Fruit fly (Drosophila melanogaster): ENCODE results near the gene MED6.

MED6 gene

DNA sequence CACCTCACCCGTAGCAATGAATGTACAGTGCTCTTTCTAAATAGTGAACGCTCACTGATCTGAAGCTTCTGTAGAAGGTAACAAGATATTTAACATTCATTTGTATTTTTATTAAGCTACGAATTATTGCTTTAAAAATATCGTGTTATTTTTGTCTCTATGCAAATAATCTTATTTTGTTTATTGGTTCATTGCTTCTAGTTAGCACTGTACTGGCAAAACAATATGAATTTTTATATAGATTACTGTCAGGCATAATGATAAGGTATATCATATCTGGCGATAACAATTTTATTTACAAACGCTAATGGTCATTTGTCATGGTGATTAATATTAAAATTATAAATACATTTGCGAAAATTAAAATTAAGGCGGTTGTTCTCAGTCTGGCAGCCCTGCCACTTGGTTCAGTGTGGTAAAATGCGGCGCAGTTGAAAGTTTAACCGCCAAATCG is 2.8 kb upstream of the MED6 start, which contains the start of gene CG9471 (continued):
- peak; percentile 86 for TF ChIP-seq eyg (GFP tag; optimal IDR thresholded peaks at IDR 0.05)
- peak; percentile 87 for TF ChIP-seq CG6272 (GFP tag; IDR thresholded peaks at IDR 0.05)
- TF ChIP-seq crp (GFP tag; optimal IDR thresholded peaks at IDR 0.05): peak in 1 of 2 experiments; percentile 38
- TF ChIP-seq trem (tag; optimal IDR thresholded peaks at IDR 0.05): peak; percentile 90
- TF ChIP-seq CG6654 (GFP tag; optimal IDR thresholded peaks at IDR 0.05): peak; percentile 78
- peak; percentile 88 for TF ChIP-seq mirr (GFP tag; optimal IDR thresholded peaks at IDR 0.05)
- TF ChIP-seq wek (GFP tag; optimal IDR thresholded peaks at IDR 0.05): peak; percentile 73
- peak; percentile 62 for TF ChIP-seq Jarid2 (GFP tag; optimal IDR thresholded peaks at IDR 0.05)
- TF ChIP-seq dysf (GFP tag; IDR thresholded peaks at IDR 0.05): peak; percentile 94
- peak; percentile 90 for TF ChIP-seq ap (GFP tag; IDR thresholded peaks at IDR 0.05)
- peak; percentile 25; the same call in 1 of the 2 replicates for TF ChIP-seq Dip2 (GFP tag; IDR thresholded peaks at IDR 0.05)
- peak; percentile 16 for TF ChIP-seq CG17186 (GFP tag; optimal IDR thresholded peaks at IDR 0.05)
- peak; percentile 81 for TF ChIP-seq dati (GFP tag; IDR thresholded peaks at IDR 0.05)
- peak; percentile 3 for TF ChIP-seq p53 (GFP tag; optimal IDR thresholded peaks at IDR 0.05)
- peak; percentile 93 for TF ChIP-seq chm (GFP tag; IDR thresholded peaks at IDR 0.05)
- TF ChIP-seq CG8924 (tag; optimal IDR thresholded peaks at IDR 0.05): peak; percentile 93
- peak; percentile 26 for TF ChIP-seq MESR4 (GFP tag; optimal IDR thresholded peaks at IDR 0.05)
- peak; percentile 82 for TF ChIP-seq vfl (GFP tag; optimal IDR thresholded peaks at IDR 0.05)
- TF ChIP-seq MTF-1 (GFP tag; optimal IDR thresholded peaks at IDR 0.05; ENCODE audit: borderline replicate concordance): peak; percentile 64
- peak; percentile 90 for TF ChIP-seq Dek (tag; optimal IDR thresholded peaks at IDR 0.05)
- TF ChIP-seq CG2889 (GFP tag; IDR thresholded peaks at IDR 0.05): peak; percentile 89
- peak; percentile 85 for TF ChIP-seq sens-2 (GFP tag; IDR thresholded peaks at IDR 0.05)
- TF ChIP-seq zfh2 (GFP tag; optimal IDR thresholded peaks at IDR 0.05): peak; percentile 85
- TF ChIP-seq slp2 (GFP tag; optimal IDR thresholded peaks at IDR 0.05): peak; percentile 89
- TF ChIP-seq nerfin-1 (tag; optimal IDR thresholded peaks at IDR 0.05): peak; percentile 80
- peak; percentile 33 for TF ChIP-seq stwl (tag; optimal IDR thresholded peaks at IDR 0.05)
- TF ChIP-seq NfI (GFP tag; optimal IDR thresholded peaks at IDR 0.05): peak; percentile 91
- TF ChIP-seq CG7372 (GFP tag; IDR thresholded peaks at IDR 0.05): peak; percentile 92
- peak; percentile 7 for TF ChIP-seq sima (GFP tag; optimal IDR thresholded peaks at IDR 0.05)
- peak; percentile 93 for TF ChIP-seq Hand (GFP tag; optimal IDR thresholded peaks at IDR 0.05)
- TF ChIP-seq cato (GFP tag; optimal IDR thresholded peaks at IDR 0.05; ENCODE audit: borderline replicate concordance): peak; percentile 83
- TF ChIP-seq CG4360 (GFP tag; IDR thresholded peaks at IDR 0.05): peak; percentile 61
- peak; percentile 98 for TF ChIP-seq sens (GFP tag)
- TF ChIP-seq CG8359 (GFP tag; optimal IDR thresholded peaks at IDR 0.05; ENCODE audit: borderline replicate concordance): peak; percentile 14
- peak; percentile 92 for TF ChIP-seq CG11695 (GFP tag; IDR thresholded peaks at IDR 0.05)
- peak; percentile 95 for TF ChIP-seq mam (GFP tag; optimal IDR thresholded peaks at IDR 0.05)
- TF ChIP-seq emc (GFP tag; optimal IDR thresholded peaks at IDR 0.05): peak; percentile 70
- peak; percentile 85; the same call in 2 of the 3 replicates for TF ChIP-seq otp (GFP tag; IDR thresholded peaks at IDR 0.05)
- peak; percentile 87 for TF ChIP-seq CG15601 (tag; optimal IDR thresholded peaks at IDR 0.05)
- peak; percentile 80 for TF ChIP-seq CG1529 (GFP tag; optimal IDR thresholded peaks at IDR 0.05)
- no peak for TF ChIP-seq cg (GFP tag; optimal IDR thresholded peaks at IDR 0.05)
- peak; percentile 92 for TF ChIP-seq E2f2 (GFP tag; IDR thresholded peaks at IDR 0.05)
- peak; percentile 88 for TF ChIP-seq Nf-YA (GFP tag; IDR thresholded peaks at IDR 0.05)
- TF ChIP-seq pho (GFP tag; optimal IDR thresholded peaks at IDR 0.05): peak; percentile 87
- TF ChIP-seq crc (GFP tag; optimal IDR thresholded peaks at IDR 0.05): peak; percentile 85
- TF ChIP-seq hkb (optimal IDR thresholded peaks at IDR 0.05): no peak
- peak; percentile 95 for TF ChIP-seq hkb (GFP tag; IDR thresholded peaks at IDR 0.05)
- TF ChIP-seq H2.0 (GFP tag; IDR thresholded peaks at IDR 0.05): peak; percentile 93
- TF ChIP-seq Drgx (GFP tag; IDR thresholded peaks at IDR 0.05): peak; percentile 94
- no peak for TF ChIP-seq jing (GFP tag; optimal IDR thresholded peaks at IDR 0.05)
- peak; percentile 90 for TF ChIP-seq B-H1 (GFP tag; IDR thresholded peaks at IDR 0.05)
- TF ChIP-seq CG4424 (GFP tag; optimal IDR thresholded peaks at IDR 0.05): peak; percentile 91
